Worm (Caenorhabditis elegans): Measurements from ENCODE around the gene M04C3.1.

The M04C3.1 gene

ce11 chrV:19398882-19399281 lies 46.5 kb downstream of the M04C3.1 start, which contains the start of gene C25F9.13:
Gene C25F9.13, minus strand, starts transcription at chrV:19398982.
- TF ChIP-seq nhr-21 (tag; optimal IDR thresholded peaks at IDR 0.05): no peak
- no peak for TF ChIP-seq nhr-77 (tag; optimal IDR thresholded peaks at IDR 0.05)
- no peak for TF ChIP-seq ama-1 (optimal IDR thresholded peaks at IDR 0.05)
- no peak for TF ChIP-seq blmp-1 (tag; optimal IDR thresholded peaks at IDR 0.05; ENCODE audit: insufficient read depth)
- TF ChIP-seq elt-1 (tag; optimal IDR thresholded peaks at IDR 0.05): no peak
- no peak for TF ChIP-seq sem-4 (tag; optimal IDR thresholded peaks at IDR 0.05)
- no peak for TF ChIP-seq elt-3 (tag; optimal IDR thresholded peaks at IDR 0.05)
- no peak for TF ChIP-seq ztf-11 (tag; optimal IDR thresholded peaks at IDR 0.05)
- TF ChIP-seq mab-5 (tag; optimal IDR thresholded peaks at IDR 0.05): no peak
- TF ChIP-seq Y55F3AM.14 (GFP tag; optimal IDR thresholded peaks at IDR 0.05): no peak
- no peak for TF ChIP-seq lsy-2 (tag; optimal IDR thresholded peaks at IDR 0.05)
- TF ChIP-seq C34F6.9 (tag; optimal IDR thresholded peaks at IDR 0.05): no peak
- TF ChIP-seq ztf-1 (GFP tag; conservative IDR thresholded peaks at IDR 0.05): no peak
- TF ChIP-seq ceh-82 (tag; optimal IDR thresholded peaks at IDR 0.05): no peak
- no peak for TF ChIP-seq nhr-10 (tag; optimal IDR thresholded peaks at IDR 0.05)
- TF ChIP-seq peb-1 (tag; optimal IDR thresholded peaks at IDR 0.05): no peak
- no peak for TF ChIP-seq dmd-4 (tag; optimal IDR thresholded peaks at IDR 0.05)
- no peak for TF ChIP-seq skn-1 (tag; optimal IDR thresholded peaks at IDR 0.05)
- no peak for TF ChIP-seq zag-1 (tag; optimal IDR thresholded peaks at IDR 0.05)

ce11 chrV:19398396-19398795 lies 47.0 kb downstream of the M04C3.1 start:
- TF ChIP-seq C34F6.9 (tag; optimal IDR thresholded peaks at IDR 0.05) (no peak), nhr-23 (tag; optimal IDR thresholded peaks at IDR 0.05) (no peak), alr-1 (tag; optimal IDR thresholded peaks at IDR 0.05) (no peak), lin-39 (tag; optimal IDR thresholded peaks at IDR 0.05) (no peak), fos-1 (tag; optimal IDR thresholded peaks at IDR 0.05) (no peak), lsy-2 (tag; optimal IDR thresholded peaks at IDR 0.05) (no peak), nhr-77 (tag; optimal IDR thresholded peaks at IDR 0.05) (no peak), Y55F3AM.14 (GFP tag; optimal IDR thresholded peaks at IDR 0.05) (no peak), mdl-1 (tag; optimal IDR thresholded peaks at IDR 0.05) (no peak), crh-2 (tag; optimal IDR thresholded peaks at IDR 0.05) (no peak)

DNA sequence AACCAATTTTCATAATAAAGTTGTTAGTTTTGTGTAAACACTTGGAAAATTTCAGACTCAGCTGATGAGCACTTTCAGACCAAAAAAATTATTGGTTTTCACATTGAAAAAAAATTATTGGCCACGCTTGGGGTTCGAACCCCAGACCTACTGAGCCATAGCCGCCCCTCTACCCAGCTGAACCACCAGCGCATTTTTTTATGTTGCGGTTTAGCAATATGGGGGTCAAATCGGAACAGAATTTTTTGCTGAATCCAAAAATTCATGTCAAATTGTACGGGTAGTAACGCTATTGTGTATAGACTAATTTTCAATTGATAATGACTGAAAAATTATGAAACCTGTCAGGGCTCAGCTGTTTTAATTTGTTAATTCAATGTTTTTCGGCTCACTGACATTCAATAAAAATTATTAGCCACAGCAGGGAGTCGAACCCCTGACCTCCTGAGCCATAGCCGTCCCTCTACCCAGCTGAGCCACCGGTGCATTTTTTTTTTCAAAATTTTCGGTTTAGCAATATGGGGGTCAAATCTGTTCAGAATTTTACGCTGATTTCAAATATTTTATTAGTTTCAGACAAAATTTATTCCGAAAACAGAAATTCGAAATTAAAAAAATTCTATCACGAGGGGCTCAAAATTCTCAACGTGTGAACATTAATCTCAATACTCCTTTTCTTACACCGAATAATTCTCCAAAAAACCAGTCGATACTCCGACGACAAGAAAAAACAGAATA lies 48.7 kb downstream of the M04C3.1 start:
- no peak for TF ChIP-seq zag-1 (tag; optimal IDR thresholded peaks at IDR 0.05)

ce11 chrV:19394750-19395149 lies 50.7 kb downstream of the M04C3.1 start, which contains the start of gene C25F9.8:
Gene C25F9.8, plus strand, starts transcription at chrV:19395050.
- no peak for TF ChIP-seq lin-39 (tag; optimal IDR thresholded peaks at IDR 0.05)

- no peak for TF ChIP-seq R02D3.7 (tag; optimal IDR thresholded peaks at IDR 0.05)
- TF ChIP-seq ceh-82 (tag; optimal IDR thresholded peaks at IDR 0.05): no peak
- TF ChIP-seq crh-2 (tag; optimal IDR thresholded peaks at IDR 0.05): peak; percentile 14
- TF ChIP-seq skn-1 (tag; optimal IDR thresholded peaks at IDR 0.05): no peak
- peak; percentile 10 for TF ChIP-seq nhr-129 (tag; optimal IDR thresholded peaks at IDR 0.05)
- no peak for TF ChIP-seq nhr-23 (tag; optimal IDR thresholded peaks at IDR 0.05)
- TF ChIP-seq unc-55 (GFP tag; optimal IDR thresholded peaks at IDR 0.05): peak; percentile 57
- TF ChIP-seq mbf-1 (tag; optimal IDR thresholded peaks at IDR 0.05): no peak
- TF ChIP-seq C34F6.9 (tag; optimal IDR thresholded peaks at IDR 0.05): peak; percentile 20
- TF ChIP-seq lsy-2 (tag; optimal IDR thresholded peaks at IDR 0.05): peak in 1 of 2 experiments; percentile 33
Measured at ce11 chrV:19391242-19391641, 54.2 kb downstream of the M04C3.1 start.

- TF ChIP-seq sma-3 (GFP tag; optimal IDR thresholded peaks at IDR 0.05) (no peak), lin-11 (tag; optimal IDR thresholded peaks at IDR 0.05) (no peak)
Measured at ce11 chrV:19390029-19390428, 55.4 kb downstream of the M04C3.1 start, which contains the start of gene slcr-46.2. Gene slcr-46.2, minus strand, starts transcription at chrV:19390129.

All from whole organism, L2 larva.